Worm (Caenorhabditis elegans): ENCODE results near the gene npr-20.

DNA sequence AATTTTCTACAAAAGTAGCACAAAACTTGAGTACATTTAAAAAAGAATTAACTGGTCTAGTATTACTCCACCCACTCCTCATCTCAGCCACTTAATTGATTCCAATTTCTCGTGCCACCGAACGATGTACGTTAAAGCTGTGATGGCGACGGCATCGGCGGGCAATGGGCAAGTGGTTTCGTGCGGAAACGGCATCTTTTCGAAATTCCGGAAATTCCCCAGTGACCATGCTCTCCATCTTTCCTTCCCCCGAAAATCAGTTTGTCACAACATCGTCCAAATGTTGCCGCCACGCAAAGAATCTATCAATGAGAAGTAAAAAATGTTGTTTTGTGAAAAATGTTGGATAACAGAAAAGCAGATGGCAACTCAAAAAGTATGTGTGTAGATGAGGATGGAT, 32.0 kb downstream of the npr-20 start:
- no peak for TF ChIP-seq ref-1 (GFP tag; conservative IDR thresholded peaks at IDR 0.05)
- no peak for TF ChIP-seq flt-1 (GFP tag; IDR thresholded peaks at IDR 0.05)
- no peak for TF ChIP-seq T22C8.4 (GFP tag; IDR thresholded peaks at IDR 0.05)
